Worm (Caenorhabditis elegans) whole organism, L3 larva: ENCODE measurements around the gene srt-43.

Experiments
- R02D3.7 ChIP-seq: fragments of 150-350 bp; optimal IDR thresholded peaks from 2 replicates; lab custom pipeline; 2014; ENCODE audit warnings: missing biosample characterization, missing genetic modification characterization
- ZK546.5 ChIP-seq: sonication (generic microtip); optimal IDR thresholded peaks from 2 replicates; lab custom pipeline; 2017; ENCODE audit warnings: missing biosample characterization, missing genetic modification characterization
- aly-2 ChIP-seq: fragments of 150-350 bp; optimal IDR thresholded peaks from 2 replicates; lab custom pipeline; 2014; ENCODE audit warnings: missing biosample characterization, missing genetic modification characterization
- elt-1 ChIP-seq: fragments of 150-350 bp; optimal IDR thresholded peaks from 2 replicates; lab custom pipeline; 2014; ENCODE audit warnings: missing biosample characterization, missing genetic modification characterization
- nhr-237 ChIP-seq: fragments of 150-350 bp; optimal IDR thresholded peaks from 2 replicates; lab custom pipeline; 2014; ENCODE audit warnings: missing biosample characterization, missing genetic modification characterization
- nhr-25 ChIP-seq: sonication (generic microtip); optimal IDR thresholded peaks from 2 replicates; lab custom pipeline; 2017; ENCODE audit warnings: missing biosample characterization, missing genetic modification characterization
- pha-4 ChIP-seq: fragments of 150-350 bp; optimal IDR thresholded peaks from 2 replicates; lab custom pipeline; 2014; ENCODE audit warnings: missing biosample characterization, missing genetic modification reagents, missing genetic modification characterization
- pqm-1 ChIP-seq: fragments of 150-350 bp; optimal IDR thresholded peaks from 2 replicates; lab custom pipeline; 2017; ENCODE audit warnings: missing biosample characterization, missing genetic modification characterization, inconsistent platforms
- sea-2 ChIP-seq: fragments of 150-350 bp; sonication (generic microtip); optimal IDR thresholded peaks from 4 replicates; lab custom pipeline; 2014; ENCODE audit warnings: missing biosample characterization, missing genetic modification reagents, missing genetic modification characterization
- snpc-4 ChIP-seq: fragments of 150-350 bp; optimal IDR thresholded peaks from 2 replicates; lab custom pipeline; 2014; ENCODE audit warnings: missing biosample characterization, missing genetic modification characterization
- tbx-2 ChIP-seq: sonication (generic microtip); optimal IDR thresholded peaks from 2 replicates; lab custom pipeline; 2016; ENCODE audit warnings: mild to moderate bottlenecking, missing genetic modification characterization, missing compliant biosample characterization
- ztf-11 ChIP-seq: fragments of 150-350 bp; optimal IDR thresholded peaks from 2 replicates; lab custom pipeline; 2014; ENCODE audit warnings: missing biosample characterization, missing genetic modification characterization

DNA sequence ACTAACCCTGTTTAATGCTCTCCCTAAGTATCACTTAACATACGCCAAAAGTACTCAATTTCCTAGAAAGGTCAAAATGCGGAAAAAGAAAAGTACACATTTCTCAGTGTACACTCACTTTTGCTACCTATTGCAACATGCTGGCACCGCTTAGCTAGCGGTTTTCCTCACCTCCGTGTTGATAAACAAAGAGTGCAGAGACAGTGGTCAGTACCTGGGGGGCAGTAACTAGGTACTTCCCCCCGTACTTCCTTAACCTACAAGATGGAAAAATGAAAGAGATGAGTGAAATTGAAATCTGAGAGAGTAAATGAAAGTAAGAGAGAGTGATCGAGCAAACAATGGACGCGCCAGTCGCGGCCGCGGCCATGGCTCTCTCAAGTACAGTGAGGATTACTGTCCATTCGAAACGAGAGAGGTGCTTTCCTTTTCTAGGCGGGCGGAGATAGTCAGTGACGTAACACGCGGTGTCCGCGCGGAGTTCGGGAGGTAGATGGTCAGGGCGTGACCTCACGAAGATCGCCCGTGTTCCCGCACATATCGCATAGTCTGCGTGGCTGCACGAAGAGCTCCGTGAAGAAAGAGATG, 32.8 kb upstream of the srt-43 start, which contains the start of gene cky-1:
- TF ChIP-seq aly-2 (tag; lab: Kevin White, UChicago) (no peak), tbx-2 (tag; lab: Kevin White, UChicago) (no peak), snpc-4 (tag; lab: Kevin White, UChicago) (no peak), ztf-11 (tag; lab: Kevin White, UChicago) (no peak), pha-4 (peak; percentile 19), sea-2 (no peak), nhr-237 (tag; lab: Kevin White, UChicago) (no peak), pqm-1 (tag; lab: Kevin White, UChicago) (no peak), R02D3.7 (tag; lab: Kevin White, UChicago) (no peak), elt-1 (tag; lab: Kevin White, UChicago) (no peak), ZK546.5 (tag; lab: Kevin White, UChicago) (no peak), nhr-25 (no peak)
